Worm (Caenorhabditis elegans) whole organism, L3 larva: ENCODE results near the gene F45E12.5.

Source experiments
- R02D3.7 ChIP-seq: fragments of 150-350 bp; optimal IDR thresholded peaks from 2 replicates; lab custom pipeline; 2014; ENCODE audit warnings: missing biosample characterization, missing genetic modification characterization
- aly-2 ChIP-seq: fragments of 150-350 bp; optimal IDR thresholded peaks from 2 replicates; lab custom pipeline; 2014; ENCODE audit warnings: missing biosample characterization, missing genetic modification characterization
- ama-1 ChIP-seq: fragments of 150-350 bp; optimal IDR thresholded peaks from 2 replicates; lab custom pipeline; 2018
- elt-1 ChIP-seq: fragments of 150-350 bp; optimal IDR thresholded peaks from 2 replicates; lab custom pipeline; 2014; ENCODE audit warnings: missing biosample characterization, missing genetic modification characterization
- jun-1 ChIP-seq: fragments of 150-350 bp; optimal IDR thresholded peaks from 2 replicates; lab custom pipeline; 2014; ENCODE audit warnings: missing biosample characterization, missing genetic modification reagents, missing genetic modification characterization
- tbx-2 ChIP-seq: sonication (generic microtip); optimal IDR thresholded peaks from 2 replicates; lab custom pipeline; 2016; ENCODE audit warnings: mild to moderate bottlenecking, missing genetic modification characterization, missing compliant biosample characterization
- unc-62 ChIP-seq: fragments of 150-350 bp; sonication (generic microtip); optimal IDR thresholded peaks from 4 replicates; lab custom pipeline; 2014; ENCODE audit warnings: missing biosample characterization, missing genetic modification reagents, missing genetic modification characterization
- ztf-11 ChIP-seq: fragments of 150-350 bp; optimal IDR thresholded peaks from 2 replicates; lab custom pipeline; 2014; ENCODE audit warnings: missing biosample characterization, missing genetic modification characterization

- TF ChIP-seq aly-2 (tag; lab: Kevin White, UChicago) = no peak
- no peak for TF ChIP-seq tbx-2 (tag; lab: Kevin White, UChicago)
- no peak for TF ChIP-seq ztf-11 (tag; lab: Kevin White, UChicago)
- peak; percentile 48 for TF ChIP-seq ama-1 (lab: Kevin White, UChicago)
- peak; percentile 0 for TF ChIP-seq R02D3.7
- TF ChIP-seq unc-62 (GFP tag; lab: Kevin White, UChicago) = no peak
- no peak for TF ChIP-seq elt-1 (tag; lab: Kevin White, UChicago)
- TF ChIP-seq jun-1 (tag; lab: Kevin White, UChicago) = no peak
Observed at ce11 chrII:7342884-7343283, 33.0 kb upstream of the F45E12.5 start.
